Worm (Caenorhabditis elegans): ENCODE data around the gene cit-1.1.

- TF ChIP-seq ama-1 (optimal IDR thresholded peaks at IDR 0.05) (no peak), tbx-37 (GFP tag; conservative IDR thresholded peaks at IDR 0.05) (no peak), hnd-1 (tag; optimal IDR thresholded peaks at IDR 0.05) (no peak), aly-1 (tag; optimal IDR thresholded peaks at IDR 0.05) (no peak), scrt-1 (GFP tag; IDR thresholded peaks at IDR 0.05) (no peak), ets-7 (tag; optimal IDR thresholded peaks at IDR 0.05) (no peak), flt-1 (GFP tag; IDR thresholded peaks at IDR 0.05) (no peak)
Observed at ce11 chrIII:7958085-7958484, 51.5 kb downstream of the cit-1.1 start, which contains the start of gene C29E4.11.
